Fruit fly (Drosophila melanogaster): ENCODE data around the gene fuss.
A peak's percentile ranks its signal among the peaks of the same experiment; 100 is the strongest.

Gene fuss

dm6 chr4:930311-931198, 47.7 kb downstream of the fuss start, which contains the start of gene eIF4G1:
Gene eIF4G1 (minus strand): TSS chr4:930715.
- TF ChIP-seq D19A (tag; optimal IDR thresholded peaks at IDR 0.05): no peak
- peak; percentile 64; the same call in 1 of the 2 replicates for TF ChIP-seq CG42726 (GFP tag; IDR thresholded peaks at IDR 0.05; ENCODE audit: partially characterized antibody)
- peak; percentile 49 for TF ChIP-seq CG10431 (GFP tag; optimal IDR thresholded peaks at IDR 0.05)
- TF ChIP-seq CG3995 (GFP tag; optimal IDR thresholded peaks at IDR 0.05): peak; percentile 97
- peak; percentile 3 for TF ChIP-seq gem (tag; optimal IDR thresholded peaks at IDR 0.05)
- peak; percentile 54; the same call in 2 of the 3 replicates for TF ChIP-seq Doc3 (GFP tag; IDR thresholded peaks at IDR 0.05; ENCODE audit: partially characterized antibody)
- no peak for TF ChIP-seq nau (GFP tag; optimal IDR thresholded peaks at IDR 0.05)
- peak; percentile 56 for TF ChIP-seq inv (GFP tag; IDR thresholded peaks at IDR 0.05; ENCODE audit: partially characterized antibody)
- TF ChIP-seq Sry-β (GFP tag; optimal IDR thresholded peaks at IDR 0.05): peak; percentile 38
- peak; percentile 34 for TF ChIP-seq sens (GFP tag)
- peak; percentile 36 for TF ChIP-seq B-H2 (GFP tag; optimal IDR thresholded peaks at IDR 0.05)
- peak; percentile 38; the same call in 1 of the 3 replicates for TF ChIP-seq row (GFP tag; IDR thresholded peaks at IDR 0.05)
- TF ChIP-seq CG2116 (GFP tag; optimal IDR thresholded peaks at IDR 0.05): peak; percentile 98
- TF ChIP-seq CG4617 (GFP tag; optimal IDR thresholded peaks at IDR 0.05; ENCODE audit: borderline replicate concordance): peak; percentile 54
- no peak for TF ChIP-seq stwl (tag; optimal IDR thresholded peaks at IDR 0.05)
- peak; percentile 77 for TF ChIP-seq BEAF-32 (GFP tag; optimal IDR thresholded peaks at IDR 0.05)
- TF ChIP-seq dmrt11E (tag; optimal IDR thresholded peaks at IDR 0.05): peak; percentile 16
- TF ChIP-seq CG7556 (GFP tag; optimal IDR thresholded peaks at IDR 0.05): no peak
- peak; percentile 55 for TF ChIP-seq CG12659 (GFP tag; optimal IDR thresholded peaks at IDR 0.05)
- TF ChIP-seq CG1603 (tag; optimal IDR thresholded peaks at IDR 0.05): peak; percentile 64
- no peak for TF ChIP-seq otp (GFP tag; IDR thresholded peaks at IDR 0.05)
- TF ChIP-seq CG7271 (tag; optimal IDR thresholded peaks at IDR 0.05): no peak
- TF ChIP-seq cato (GFP tag; optimal IDR thresholded peaks at IDR 0.05; ENCODE audit: borderline replicate concordance): no peak
- no peak for TF ChIP-seq B-H1 (GFP tag; IDR thresholded peaks at IDR 0.05)
- TF ChIP-seq CG8290 (GFP tag; optimal IDR thresholded peaks at IDR 0.05): peak; percentile 14
- peak in 1 of 2 experiments; percentile 25 for TF ChIP-seq CG8290 (tag; optimal IDR thresholded peaks at IDR 0.05)
- TF ChIP-seq MESR4 (GFP tag; optimal IDR thresholded peaks at IDR 0.05): peak; percentile 93
- peak; percentile 78; the same call in 2 of the 3 replicates for TF ChIP-seq CG16813 (GFP tag; IDR thresholded peaks at IDR 0.05; ENCODE audit: partially characterized antibody)
- TF ChIP-seq shn (GFP tag; optimal IDR thresholded peaks at IDR 0.05): no peak
- TF ChIP-seq fru (optimal IDR thresholded peaks at IDR 0.05): no peak
- peak; percentile 58 for TF ChIP-seq Sry-δ (GFP tag; optimal IDR thresholded peaks at IDR 0.05)
- peak; percentile 51; the same call in 1 of the 3 replicates for TF ChIP-seq CG17361 (GFP tag; IDR thresholded peaks at IDR 0.05)
- no peak for TF ChIP-seq gro (GFP tag; optimal IDR thresholded peaks at IDR 0.05)
- peak; percentile 27 for TF ChIP-seq pfk (GFP tag; optimal IDR thresholded peaks at IDR 0.05)
- TF ChIP-seq Scr (GFP tag; IDR thresholded peaks at IDR 0.05; ENCODE audit: partially characterized antibody): peak; percentile 74; the same call in 1 of the 2 replicates
- peak; percentile 93 for TF ChIP-seq CG17802 (tag; optimal IDR thresholded peaks at IDR 0.05)
- no peak for TF ChIP-seq CG15073 (GFP tag; optimal IDR thresholded peaks at IDR 0.05)
- TF ChIP-seq hth (optimal IDR thresholded peaks at IDR 0.05): no peak
- 0 out of 3 replicates have a peak, but pooled peaks have one; percentile 45 for TF ChIP-seq hb (GFP tag; IDR thresholded peaks at IDR 0.05; ENCODE audit: partially characterized antibody)
- TF ChIP-seq MTF-1 (GFP tag; optimal IDR thresholded peaks at IDR 0.05; ENCODE audit: borderline replicate concordance): no peak
- no peak for TF ChIP-seq Hand (GFP tag; optimal IDR thresholded peaks at IDR 0.05)
- TF ChIP-seq YL-1 (GFP tag; optimal IDR thresholded peaks at IDR 0.05): peak; percentile 24
- TF ChIP-seq unpg (GFP tag; optimal IDR thresholded peaks at IDR 0.05): no peak
- peak; percentile 98 for TF ChIP-seq CG30020 (tag; optimal IDR thresholded peaks at IDR 0.05)
- no peak for TF ChIP-seq toy (GFP tag; IDR thresholded peaks at IDR 0.05)
- no peak for TF ChIP-seq vfl (GFP tag; optimal IDR thresholded peaks at IDR 0.05)
- TF ChIP-seq Dll (GFP tag; IDR thresholded peaks at IDR 0.05; ENCODE audit: partially characterized antibody): peak; percentile 70
